Fruit fly (Drosophila melanogaster) whole organism, prepupa: ENCODE measurements around the gene CG13901.

Source experiments
- Blimp-1 ChIP-seq: fragments of 200-800 bp; sonication (Bioruptor generic); optimal IDR thresholded peaks from 3 replicates; lab custom pipeline; 2017; ENCODE audit warnings: missing biosample characterization, missing genetic modification characterization, mild to moderate bottlenecking, moderate library complexity, missing genetic modification reagents
- CG10631 ChIP-seq: fragments of 200-800 bp; sonication (Bioruptor generic); optimal IDR thresholded peaks from 2 replicates; lab custom pipeline; 2016; ENCODE audit warnings: missing biosample characterization, missing genetic modification characterization
- CG10669 ChIP-seq: fragments of 200-800 bp; sonication (Bioruptor generic); optimal IDR thresholded peaks from 3 replicates; lab custom pipeline; 2018; ENCODE audit warnings: missing biosample characterization, mild to moderate bottlenecking, missing genetic modification characterization, moderate library complexity
- CG11294 ChIP-seq: fragments of 200-800 bp; sonication (Bioruptor generic); IDR thresholded peaks from 2 replicates; pipeline ENCODE4 v1.3.6; 2022; ENCODE audit warnings: missing biosample characterization, missing genetic modification characterization
- CG11902 ChIP-seq: fragments of 200-800 bp; sonication (Bioruptor generic); optimal IDR thresholded peaks from 3 replicates; lab custom pipeline; 2016; ENCODE audit warnings: missing biosample characterization, missing genetic modification characterization
- CG1621 ChIP-seq: fragments of 200-800 bp; sonication (Bioruptor generic); optimal IDR thresholded peaks from 3 replicates; lab custom pipeline; 2018; ENCODE audit warnings: missing biosample characterization, mild to moderate bottlenecking, missing genetic modification characterization
- CG16779 ChIP-seq: fragments of 200-800 bp; sonication (Bioruptor generic); optimal IDR thresholded peaks from 3 replicates; lab custom pipeline; 2017; ENCODE audit warnings: missing biosample characterization, mild to moderate bottlenecking, missing genetic modification characterization
- CG3032 ChIP-seq: fragments of 200-800 bp; optimal IDR thresholded peaks from 2 replicates; lab custom pipeline; 2019; ENCODE audit warnings: missing biosample characterization, mild to moderate bottlenecking, missing genetic modification characterization, moderate library complexity
- CG31627 ChIP-seq: fragments of 200-800 bp; sonication (Bioruptor generic); optimal IDR thresholded peaks from 3 replicates; lab custom pipeline; 2016; ENCODE audit warnings: missing biosample characterization, missing genetic modification characterization
- CG32006 ChIP-seq: fragments of 200-800 bp; sonication (Bioruptor generic); optimal IDR thresholded peaks from 3 replicates; lab custom pipeline; 2017; ENCODE audit warnings: missing biosample characterization, mild to moderate bottlenecking, missing genetic modification characterization
- CG34406 ChIP-seq: fragments of 200-800 bp; sonication (Bioruptor generic); optimal IDR thresholded peaks from 3 replicates; lab custom pipeline; 2016; ENCODE audit warnings: missing biosample characterization, missing genetic modification characterization
- CG3919 ChIP-seq: fragments of 200-800 bp; sonication (Bioruptor generic); optimal IDR thresholded peaks from 3 replicates; lab custom pipeline; 2016; ENCODE audit warnings: missing biosample characterization, missing genetic modification characterization
- CG4318 ChIP-seq: fragments of 200-800 bp; sonication (Bioruptor generic); optimal IDR thresholded peaks from 3 replicates; lab custom pipeline; 2017; ENCODE audit warnings: missing biosample characterization, mild to moderate bottlenecking, missing genetic modification characterization
- CG6276 ChIP-seq: fragments of 200-800 bp; sonication (Bioruptor generic); optimal IDR thresholded peaks from 2 replicates; lab custom pipeline; 2017; ENCODE audit warnings: missing biosample characterization, mild to moderate bottlenecking, missing genetic modification characterization
- CG6808 ChIP-seq: fragments of 200-800 bp; sonication (Bioruptor generic); optimal IDR thresholded peaks from 3 replicates; lab custom pipeline; 2017; ENCODE audit warnings: missing biosample characterization, missing genetic modification characterization, mild to moderate bottlenecking, moderate library complexity, missing genetic modification reagents
- CG6854 ChIP-seq: fragments of 200-800 bp; sonication (Bioruptor generic); optimal IDR thresholded peaks from 2 replicates; lab custom pipeline; 2017; ENCODE audit warnings: missing biosample characterization, mild to moderate bottlenecking, missing genetic modification characterization
- CG8119 ChIP-seq: fragments of 200-800 bp; sonication (Bioruptor generic); IDR thresholded peaks from 3 replicates; pipeline ENCODE4 v1.3.6; 2022; ENCODE audit warnings: missing biosample characterization, missing genetic modification characterization
- CG8632 ChIP-seq: fragments of 200-800 bp; sonication (Bioruptor generic); optimal IDR thresholded peaks from 3 replicates; lab custom pipeline; 2016; ENCODE audit warnings: missing biosample characterization, missing genetic modification characterization
- CG9139 ChIP-seq: fragments of 200-800 bp; sonication (Bioruptor generic); optimal IDR thresholded peaks from 3 replicates; lab custom pipeline; 2017; ENCODE audit warnings: missing biosample characterization, mild to moderate bottlenecking, missing genetic modification characterization
- Eip75B ChIP-seq: fragments of 200-800 bp; sonication (Bioruptor generic); optimal IDR thresholded peaks from 3 replicates; lab custom pipeline; 2016; ENCODE audit warnings: missing biosample characterization, missing genetic modification characterization
- Eip78C ChIP-seq: fragments of 200-800 bp; sonication (Bioruptor generic); peaks from one replicate; lab custom pipeline; 2016; ENCODE audit warnings: missing biosample characterization, missing genetic modification characterization
- Eip93F ChIP-seq: fragments of 200-800 bp; sonication (Bioruptor generic); optimal IDR thresholded peaks from 2 replicates; lab custom pipeline; 2016; ENCODE audit warnings: missing biosample characterization, mild to moderate bottlenecking, missing genetic modification characterization
- Ets21C ChIP-seq: fragments of 200-800 bp; sonication (Bioruptor generic); optimal IDR thresholded peaks from 3 replicates; lab custom pipeline; 2016; ENCODE audit warnings: missing biosample characterization, missing genetic modification characterization
- Ets96B ChIP-seq: fragments of 200-800 bp; optimal IDR thresholded peaks from 2 replicates; lab custom pipeline; 2019; ENCODE audit warnings: missing biosample characterization, mild to moderate bottlenecking, missing genetic modification characterization, moderate library complexity
- Gug ChIP-seq: fragments of 200-800 bp; sonication (Bioruptor generic); IDR thresholded peaks from 2 replicates; pipeline ENCODE4 v1.3.6; 2022; ENCODE audit warnings: missing biosample characterization, missing genetic modification characterization
- Hr38 ChIP-seq: sonication (Bioruptor generic); optimal IDR thresholded peaks from 2 replicates; lab custom pipeline; 2016; ENCODE audit warnings: missing biosample characterization, missing genetic modification characterization
- Hr39 ChIP-seq: fragments of 200-800 bp; sonication (Bioruptor generic); optimal IDR thresholded peaks from 2 replicates; lab custom pipeline; 2016; ENCODE audit warnings: missing biosample characterization, missing genetic modification characterization
- Lpt ChIP-seq: fragments of 200-800 bp; sonication (Bioruptor generic); optimal IDR thresholded peaks from 3 replicates; lab custom pipeline; 2016; ENCODE audit warnings: missing biosample characterization, missing genetic modification characterization
- Met ChIP-seq: fragments of 200-800 bp; sonication (Bioruptor generic); optimal IDR thresholded peaks from 3 replicates; lab custom pipeline; 2016; ENCODE audit warnings: missing biosample characterization, missing genetic modification characterization
- Smox ChIP-seq: fragments of 200-800 bp; sonication (Bioruptor generic); optimal IDR thresholded peaks from 3 replicates; lab custom pipeline; 2016; ENCODE audit warnings: missing biosample characterization, missing genetic modification characterization
- Sox102F ChIP-seq: fragments of 200-800 bp; sonication (Bioruptor generic); optimal IDR thresholded peaks from 2 replicates; lab custom pipeline; 2016; ENCODE audit warnings: missing biosample characterization, mild to moderate bottlenecking, missing genetic modification characterization
- achi ChIP-seq: fragments of 200-800 bp; sonication (Bioruptor generic); optimal IDR thresholded peaks from 3 replicates; lab custom pipeline; 2016; ENCODE audit warnings: missing biosample characterization, missing genetic modification characterization
- acj6 ChIP-seq: fragments of 200-800 bp; sonication (Bioruptor generic); optimal IDR thresholded peaks from 3 replicates; lab custom pipeline; 2016; ENCODE audit warnings: missing biosample characterization, missing genetic modification characterization
- dac ChIP-seq: fragments of 200-800 bp; sonication (Bioruptor generic); optimal IDR thresholded peaks from 2 replicates; lab custom pipeline; 2017; ENCODE audit warnings: missing biosample characterization, mild to moderate bottlenecking, missing genetic modification characterization
- eg ChIP-seq: fragments of 200-800 bp; sonication (Bioruptor generic); IDR thresholded peaks from 3 replicates; pipeline ENCODE4 v1.3.6; 2022; ENCODE audit warnings: missing biosample characterization, missing genetic modification characterization
- esn ChIP-seq: fragments of 200-800 bp; sonication (Bioruptor generic); optimal IDR thresholded peaks from 2 replicates; lab custom pipeline; 2016; ENCODE audit warnings: missing biosample characterization, mild to moderate bottlenecking, missing genetic modification characterization, moderate library complexity
- fd59A ChIP-seq: fragments of 200-800 bp; sonication (Bioruptor generic); optimal IDR thresholded peaks from 2 replicates; lab custom pipeline; 2017; ENCODE audit warnings: missing biosample characterization, mild to moderate bottlenecking, missing genetic modification characterization, missing genetic modification reagents
- fkh ChIP-seq: fragments of 200-800 bp; sonication (Bioruptor generic); optimal IDR thresholded peaks from 3 replicates; lab custom pipeline; 2017; ENCODE audit warnings: missing biosample characterization, mild to moderate bottlenecking, missing genetic modification characterization, moderate library complexity
- lz ChIP-seq: fragments of 200-800 bp; sonication (Bioruptor generic); optimal IDR thresholded peaks from 3 replicates; lab custom pipeline; 2016; ENCODE audit warnings: missing biosample characterization, missing genetic modification characterization
- net ChIP-seq: fragments of 200-800 bp; sonication (Bioruptor generic); optimal IDR thresholded peaks from 3 replicates; lab custom pipeline; 2016; ENCODE audit warnings: missing biosample characterization, missing genetic modification characterization
- pdm3 ChIP-seq: fragments of 200-800 bp; sonication (Bioruptor generic); optimal IDR thresholded peaks from 3 replicates; lab custom pipeline; 2016; ENCODE audit warnings: missing biosample characterization, missing genetic modification characterization
- salr ChIP-seq, 2 experiments: fragments of 200-800 bp; sonication (Bioruptor generic); optimal IDR thresholded peaks; 3 replicates each; lab custom pipeline; 2016 to 2018; ENCODE audit warnings: missing biosample characterization in 2 of 2, missing genetic modification characterization in 2 of 2, mild to moderate bottlenecking in 1 of 2
- spab ChIP-seq: fragments of 200-800 bp; sonication (Bioruptor generic); optimal IDR thresholded peaks from 2 replicates; lab custom pipeline; 2017; ENCODE audit warnings: missing biosample characterization, mild to moderate bottlenecking, missing genetic modification characterization, missing genetic modification reagents
- ss ChIP-seq, 2 experiments: fragments of 200-800 bp; sonication (Bioruptor generic); optimal IDR thresholded peaks; 2 replicates in 1 of 2; 3 replicates in 1 of 2; lab custom pipeline; 2017 to 2018; ENCODE audit warnings: mild to moderate bottlenecking in 2 of 2, missing biosample characterization in 2 of 2, missing genetic modification characterization in 2 of 2, moderate library complexity in 1 of 2
- topi ChIP-seq: fragments of 200-800 bp; sonication (Bioruptor generic); optimal IDR thresholded peaks from 3 replicates; lab custom pipeline; 2016; ENCODE audit warnings: missing biosample characterization, missing genetic modification characterization
- vri ChIP-seq: fragments of 200-800 bp; sonication (Bioruptor generic); optimal IDR thresholded peaks from 3 replicates; lab custom pipeline; 2016; ENCODE audit warnings: missing biosample characterization, mild to moderate bottlenecking, missing genetic modification characterization

The CG13901 gene

DNA sequence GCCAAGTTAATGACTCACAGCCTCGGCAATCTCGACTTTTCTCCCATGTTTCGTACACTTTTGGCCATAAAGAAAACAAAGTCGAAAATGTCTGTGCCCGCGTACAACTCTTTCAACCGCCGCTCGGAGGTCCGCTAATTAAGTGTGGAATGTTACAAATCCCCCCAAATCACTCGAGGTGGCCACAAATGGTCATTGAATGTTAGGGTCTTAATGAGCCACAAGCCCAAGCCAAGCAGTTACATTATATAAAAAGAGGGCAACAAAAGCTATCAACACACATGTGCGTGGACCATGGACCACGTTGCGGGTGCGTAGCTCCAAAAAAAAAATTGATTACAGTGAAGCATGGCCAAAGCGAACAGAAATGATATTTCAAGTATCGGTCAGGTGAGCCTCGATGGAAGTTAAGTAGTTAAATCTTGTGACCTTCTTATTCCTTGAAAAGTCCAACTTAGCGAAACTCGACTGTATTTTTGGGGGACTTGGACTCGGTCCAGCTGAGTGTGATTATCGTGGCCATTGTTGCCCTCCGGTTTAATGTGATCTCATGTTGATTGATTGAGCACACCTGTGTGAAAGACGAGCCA lies 18.2 kb downstream of the CG13901 start (continued):
- TF ChIP-seq acj6 (GFP tag; lab: Kevin White, UChicago) (peak; percentile 55), CG1621 (tag; lab: Kevin White, UChicago) (no peak), CG3032 (tag; lab: Kevin White, UChicago) (no peak), Eip93F (GFP tag; lab: Kevin White, UChicago) (peak; percentile 44), spab (no peak), Gug (no peak), CG31627 (GFP tag; lab: Kevin White, UChicago) (peak; percentile 79), Ets96B (tag; lab: Kevin White, UChicago) (no peak), Hr39 (GFP tag; lab: Kevin White, UChicago) (peak; percentile 80), Blimp-1 (GFP tag; lab: Kevin White, UChicago) (peak; percentile 21), pdm3 (peak; percentile 63), CG9139 (GFP tag; lab: Kevin White, UChicago) (no peak), achi (GFP tag; lab: Kevin White, UChicago) (peak; percentile 49)

DNA sequence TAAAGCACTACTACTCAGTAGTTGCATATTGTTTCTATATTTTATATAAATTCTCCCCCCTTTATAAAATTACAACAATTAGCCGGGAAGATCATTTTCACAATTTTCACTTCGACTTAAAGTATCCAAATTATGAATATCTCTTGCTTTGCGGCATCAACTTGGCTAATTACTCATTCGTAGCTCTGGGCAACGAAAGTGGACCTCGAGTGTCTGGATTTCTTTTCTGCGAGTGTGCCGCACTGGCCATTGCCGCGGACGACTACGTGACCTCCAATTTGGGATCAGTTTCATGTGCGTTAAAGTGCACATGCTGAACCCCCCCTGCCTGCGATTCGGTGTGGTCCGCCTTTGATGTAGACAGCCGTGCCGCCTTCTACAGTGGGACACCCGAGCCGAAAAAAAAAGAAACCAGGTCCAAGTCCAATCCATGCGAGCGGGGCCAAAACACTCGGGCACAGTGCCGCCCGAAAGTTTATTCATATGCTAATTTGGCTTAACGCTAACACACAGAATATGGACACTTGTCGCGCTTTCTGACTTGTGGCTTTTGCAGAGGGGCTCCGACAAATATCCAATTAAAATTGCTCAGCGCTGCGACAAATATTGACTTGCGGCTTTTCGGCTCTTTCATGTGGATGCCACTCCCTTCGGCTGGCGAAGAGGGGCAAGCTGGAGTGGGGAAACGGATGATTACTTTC lies 19.0 kb downstream of the CG13901 start:
- TF ChIP-seq pdm3: peak; percentile 64
- TF ChIP-seq net (GFP tag; lab: Kevin White, UChicago): peak; percentile 36
- TF ChIP-seq Hr38: no peak
- TF ChIP-seq Hr39 (GFP tag; lab: Kevin White, UChicago): peak; percentile 65
- no peak for TF ChIP-seq CG16779 (tag; lab: Kevin White, UChicago)
- TF ChIP-seq fkh: peak; percentile 9
- peak; percentile 45 for TF ChIP-seq lz
- peak; percentile 62 for TF ChIP-seq CG8632 (GFP tag; lab: Kevin White, UChicago)
- no peak for TF ChIP-seq Blimp-1 (GFP tag; lab: Kevin White, UChicago)
- no peak for TF ChIP-seq Gug
- peak; percentile 39 for TF ChIP-seq vri (GFP tag; lab: Kevin White, UChicago)
- TF ChIP-seq eg (GFP tag; lab: Robert Waterston, UW): peak; percentile 35; the same call in 1 of the 3 replicates
- peak in 1 of 2 experiments; percentile 42 for TF ChIP-seq ss (GFP tag; optimal IDR thresholded peaks at IDR 0.05; lab: Kevin White, UChicago)
- TF ChIP-seq dac (GFP tag; lab: Kevin White, UChicago): no peak
- no peak for TF ChIP-seq CG6854 (GFP tag; lab: Kevin White, UChicago)
- peak; percentile 55 for TF ChIP-seq CG8119 (GFP tag; lab: Robert Waterston, UW)
- TF ChIP-seq CG10631: peak; percentile 41
- TF ChIP-seq CG32006 (GFP tag; lab: Kevin White, UChicago): peak; percentile 50
- peak; percentile 58 for TF ChIP-seq Ets21C (GFP tag; lab: Kevin White, UChicago)
- TF ChIP-seq Ets96B (tag; lab: Kevin White, UChicago): peak; percentile 46
- peak; percentile 38 for TF ChIP-seq Eip75B (GFP tag; lab: Kevin White, UChicago)
- TF ChIP-seq acj6 (GFP tag; lab: Kevin White, UChicago): peak; percentile 61
- no peak for TF ChIP-seq Lpt
- peak; percentile 64 for TF ChIP-seq CG31627 (GFP tag; lab: Kevin White, UChicago)
- peak; percentile 62 for TF ChIP-seq esn (GFP tag; lab: Kevin White, UChicago)
- TF ChIP-seq CG3919 (GFP tag; lab: Kevin White, UChicago): peak; percentile 70
- TF ChIP-seq achi (GFP tag; lab: Kevin White, UChicago): peak; percentile 66
- TF ChIP-seq spab: no peak
- TF ChIP-seq Sox102F (GFP tag; lab: Kevin White, UChicago): peak; percentile 58
- TF ChIP-seq CG11902 (GFP tag; lab: Kevin White, UChicago): peak; percentile 48
- peak; percentile 14 for TF ChIP-seq CG6808
- TF ChIP-seq Met (GFP tag; lab: Kevin White, UChicago): peak; percentile 68
- peak; percentile 16 for TF ChIP-seq CG6276 (GFP tag; lab: Kevin White, UChicago)
- peak; percentile 49 for TF ChIP-seq CG4318 (GFP tag; lab: Kevin White, UChicago)
- peak; percentile 67 for TF ChIP-seq topi
- peak; percentile 63 for TF ChIP-seq CG34406 (GFP tag; lab: Kevin White, UChicago)
- TF ChIP-seq CG3032 (tag; lab: Kevin White, UChicago): peak; percentile 34
- peak; percentile 6; the same call in 1 of the 2 replicates for TF ChIP-seq CG11294
- peak; percentile 61 for TF ChIP-seq Smox (GFP tag; lab: Kevin White, UChicago)
- TF ChIP-seq Eip78C (GFP tag; lab: Kevin White, UChicago): peak; percentile 93
- peak; percentile 32 for TF ChIP-seq CG10669
- TF ChIP-seq salr (GFP tag; optimal IDR thresholded peaks at IDR 0.05; lab: Kevin White, UChicago): peak in 1 of 2 experiments; percentile 11
- TF ChIP-seq fd59A (GFP tag; lab: Kevin White, UChicago): peak; percentile 7
